Worm (Caenorhabditis elegans) whole organism, L1 larva: ENCODE data around the gene lbp-3.

ENCODE experiments used
- C04F5.9 ChIP-seq: sonication (generic microtip); optimal IDR thresholded peaks from 2 replicates; lab custom pipeline; 2016; ENCODE audit warnings: missing genetic modification characterization, missing compliant biosample characterization
- C16A3.4 ChIP-seq: fragments of 150-350 bp; optimal IDR thresholded peaks from 2 replicates; lab custom pipeline; 2014; ENCODE audit warnings: missing biosample characterization, missing genetic modification characterization
- C34B4.2 ChIP-seq: sonication (generic microtip); optimal IDR thresholded peaks from 2 replicates; lab custom pipeline; 2017; ENCODE audit warnings: mild to moderate bottlenecking, missing genetic modification characterization, missing compliant biosample characterization
- aha-1 ChIP-seq: fragments of 150-350 bp; optimal IDR thresholded peaks from 2 replicates; lab custom pipeline; 2014; ENCODE audit warnings: missing biosample characterization, missing genetic modification characterization
- blmp-1 ChIP-seq: fragments of 150-350 bp; optimal IDR thresholded peaks from 2 replicates; lab custom pipeline; 2014; ENCODE audit warnings: missing biosample characterization, missing genetic modification characterization
- ceh-8 ChIP-seq: fragments of 200-800 bp; sonication (Bioruptor generic); optimal IDR thresholded peaks from 2 replicates; lab custom pipeline; 2018; ENCODE audit warnings: mild to moderate bottlenecking, missing genetic modification characterization, moderate library complexity, missing compliant biosample characterization
- ceh-88 ChIP-seq: fragments of 200-800 bp; sonication (Bioruptor generic); IDR thresholded peaks from 2 replicates; pipeline ENCODE4 v1.3.6; 2022; ENCODE audit warnings: missing genetic modification characterization, missing compliant biosample characterization
- ceh-90 ChIP-seq: sonication (generic microtip); optimal IDR thresholded peaks from 2 replicates; lab custom pipeline; 2016; ENCODE audit warnings: missing genetic modification characterization, missing compliant biosample characterization
- egl-13 ChIP-seq: sonication (generic microtip); optimal IDR thresholded peaks from 2 replicates; lab custom pipeline; 2016; ENCODE audit warnings: missing genotype, missing genetic modification reagents, missing genetic modification characterization, missing compliant biosample characterization
- elt-2 ChIP-seq: sonication (generic microtip); optimal IDR thresholded peaks from 2 replicates; lab custom pipeline; 2016; ENCODE audit warnings: missing genetic modification characterization, mild to moderate bottlenecking, inconsistent platforms, missing compliant biosample characterization, missing genetic modification reagents
- elt-3 ChIP-seq, 6 experiments: fragments of 150-350 bp in 1 of 6; sonication (generic microtip); optimal IDR thresholded peaks; 2 replicates each; lab custom pipeline; 2017 to 2018; ENCODE audit warnings: missing biosample characterization in 6 of 6, missing genetic modification characterization in 6 of 6, inconsistent platforms in 1 of 6
- ets-5 ChIP-seq: fragments of 200-800 bp; sonication (Bioruptor generic); IDR thresholded peaks from 2 replicates; pipeline ENCODE4 v1.3.6; 2022; ENCODE audit warnings: missing genetic modification characterization, missing compliant biosample characterization
- fos-1 ChIP-seq: fragments of 150-350 bp; optimal IDR thresholded peaks from 2 replicates; lab custom pipeline; 2014; ENCODE audit warnings: missing biosample characterization, missing genetic modification characterization
- grh-1 ChIP-seq: fragments of 200-800 bp; sonication (Bioruptor generic); IDR thresholded peaks from 2 replicates; pipeline ENCODE4 v1.3.6; 2022; ENCODE audit warnings: missing genetic modification reagents, missing genetic modification characterization, missing compliant biosample characterization
- hlh-4 ChIP-seq: sonication (generic microtip); optimal IDR thresholded peaks from 2 replicates; lab custom pipeline; 2016; ENCODE audit warnings: mild to moderate bottlenecking, missing genetic modification characterization, missing compliant biosample characterization
- hpl-2 ChIP-seq: fragments of 150-350 bp; optimal IDR thresholded peaks from 2 replicates; lab custom pipeline; 2014; ENCODE audit warnings: missing biosample characterization, missing genetic modification reagents, missing genetic modification characterization
- irx-1 ChIP-seq: sonication (generic microtip); optimal IDR thresholded peaks from 2 replicates; lab custom pipeline; 2016; ENCODE audit warnings: missing genetic modification characterization, missing compliant biosample characterization
- isw-1 ChIP-seq: fragments of 200-800 bp; sonication (Bioruptor generic); IDR thresholded peaks from 2 replicates; pipeline ENCODE4 v1.3.6; 2022; ENCODE audit warnings: missing genetic modification characterization, missing compliant biosample characterization
- lir-3 ChIP-seq: sonication (generic microtip); optimal IDR thresholded peaks from 2 replicates; lab custom pipeline; 2016; ENCODE audit warnings: mild to moderate bottlenecking, missing genetic modification characterization, moderate library complexity, missing compliant biosample characterization; ENCODE audit not compliant: poor library complexity
- mef-2 ChIP-seq: fragments of 150-350 bp; optimal IDR thresholded peaks from 2 replicates; lab custom pipeline; 2014; ENCODE audit warnings: missing biosample characterization, missing genetic modification characterization
- nhr-20 ChIP-seq: sonication (generic microtip); optimal IDR thresholded peaks from 2 replicates; lab custom pipeline; 2016; ENCODE audit warnings: mild to moderate bottlenecking, missing genetic modification characterization, missing compliant biosample characterization
- nhr-84 ChIP-seq: sonication (generic microtip); optimal IDR thresholded peaks from 2 replicates; lab custom pipeline; 2017; ENCODE audit warnings: missing biosample characterization, missing genetic modification characterization
- nhr-90 ChIP-seq: sonication (generic microtip); optimal IDR thresholded peaks from 2 replicates; lab custom pipeline; 2016; ENCODE audit warnings: mild to moderate bottlenecking, missing genetic modification characterization, missing compliant biosample characterization; ENCODE audit not compliant: poor library complexity
- pag-3 ChIP-seq: sonication (generic microtip); optimal IDR thresholded peaks from 2 replicates; lab custom pipeline; 2017; ENCODE audit warnings: missing genetic modification characterization, mild to moderate bottlenecking, missing compliant biosample characterization, antibody characterized with exemption, borderline replicate concordance; ENCODE audit not compliant: insufficient read depth
- pqm-1 ChIP-seq: sonication (generic microtip); optimal IDR thresholded peaks from 3 replicates; lab custom pipeline; 2017; ENCODE audit warnings: missing biosample characterization, missing genetic modification characterization
- rnt-1 ChIP-seq: sonication (generic microtip); optimal IDR thresholded peaks from 2 replicates; lab custom pipeline; 2016; ENCODE audit warnings: mild to moderate bottlenecking, missing genetic modification characterization, moderate library complexity, missing compliant biosample characterization
- snu-23 ChIP-seq: sonication (generic microtip); optimal IDR thresholded peaks from 2 replicates; lab custom pipeline; 2016; ENCODE audit warnings: missing genetic modification characterization, missing compliant biosample characterization
- swsn-7 ChIP-seq: sonication (generic microtip); optimal IDR thresholded peaks from 2 replicates; lab custom pipeline; 2016; ENCODE audit warnings: missing genetic modification characterization, missing compliant biosample characterization
- tbx-2 ChIP-seq: sonication (generic microtip); optimal IDR thresholded peaks from 2 replicates; lab custom pipeline; 2016; ENCODE audit warnings: missing genetic modification characterization, missing compliant biosample characterization
- unc-130 ChIP-seq: fragments of 150-350 bp; optimal IDR thresholded peaks from 2 replicates; lab custom pipeline; 2017; ENCODE audit warnings: missing biosample characterization, missing genetic modification characterization, inconsistent platforms
- unc-98 ChIP-seq: fragments of 200-800 bp; sonication (Bioruptor generic); IDR thresholded peaks from 2 replicates; pipeline ENCODE4 v1.3.6; 2022; ENCODE audit warnings: missing genetic modification characterization, missing compliant biosample characterization
- zip-4 ChIP-seq: fragments of 200-800 bp; sonication (Bioruptor generic); optimal IDR thresholded peaks from 2 replicates; lab custom pipeline; 2018; ENCODE audit warnings: mild to moderate bottlenecking, missing genetic modification characterization, moderate library complexity, missing compliant biosample characterization
- ztf-11 ChIP-seq, 2 experiments: sonication (generic microtip); optimal IDR thresholded peaks; 2 replicates each; lab custom pipeline; 2016 to 2017; ENCODE audit warnings: missing genetic modification characterization in 2 of 2, missing biosample characterization in 1 of 2, missing compliant biosample characterization in 1 of 2
- ztf-4 ChIP-seq: fragments of 150-350 bp; optimal IDR thresholded peaks from 2 replicates; lab custom pipeline; 2014; ENCODE audit warnings: missing biosample characterization, missing genetic modification characterization

Gene lbp-3

DNA sequence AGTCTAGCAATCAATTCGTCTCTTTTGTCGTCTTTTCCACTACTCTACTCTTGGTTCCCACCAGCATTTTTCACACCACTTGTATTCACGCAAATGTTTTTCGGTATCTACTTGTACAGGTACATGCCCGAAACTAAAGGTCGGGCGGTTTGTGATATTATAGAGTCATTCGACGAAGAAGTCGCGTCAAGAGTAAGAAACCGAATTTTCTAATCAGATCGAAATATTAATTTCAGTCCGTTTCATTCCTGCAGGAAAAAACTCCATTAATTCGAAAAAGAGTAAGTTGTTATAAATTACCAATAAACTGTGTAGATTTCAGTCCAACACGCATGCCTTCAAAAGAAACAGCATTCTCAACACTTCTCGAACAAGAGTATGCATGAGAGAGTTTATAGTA, 34.8 kb downstream of the lbp-3 start:
- TF ChIP-seq nhr-84 (tag; lab: Kevin White, UChicago) (no peak), swsn-7 (no peak), snu-23 (GFP tag; lab: Kevin White, UChicago) (no peak), C34B4.2 (tag; lab: Kevin White, UChicago) (no peak), isw-1 (GFP tag; lab: Robert Waterston, UW) (no peak), nhr-90 (tag; lab: Kevin White, UChicago) (no peak), blmp-1 (tag; lab: Kevin White, UChicago) (no peak), C16A3.4 (tag; lab: Kevin White, UChicago) (no peak), pqm-1 (no peak), ets-5 (GFP tag; lab: Robert Waterston, UW) (no peak)

DNA sequence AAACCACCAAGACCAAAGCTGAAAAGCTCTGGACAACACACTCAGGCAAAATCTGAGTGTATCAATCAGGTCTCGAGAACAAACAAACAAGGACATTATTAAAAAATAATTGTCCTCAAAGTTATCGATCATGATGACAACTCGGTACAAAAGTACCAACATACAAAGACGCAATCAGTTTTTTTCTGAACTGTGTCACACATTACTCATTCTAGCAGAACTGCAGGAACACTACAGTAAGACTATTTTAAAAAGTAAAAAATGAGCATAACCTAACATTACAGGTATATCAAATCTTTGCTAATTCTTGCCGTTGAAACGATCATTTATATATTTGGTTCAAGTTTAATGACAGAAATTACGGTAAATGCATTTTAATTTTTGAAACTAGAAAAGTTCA, 39.0 kb downstream of the lbp-3 start, which contains the start of gene K09C4.2:
TSS of gene K09C4.2 (plus strand) at position 301 of the 400 bp plus-strand sequence.
- no peak for TF ChIP-seq blmp-1 (tag; lab: Kevin White, UChicago)
- no peak for TF ChIP-seq lir-3 (tag; lab: Kevin White, UChicago)
- TF ChIP-seq elt-3 (tag; optimal IDR thresholded peaks at IDR 0.05; lab: Kevin White, UChicago): no peak
- no peak for TF ChIP-seq swsn-7
- TF ChIP-seq C04F5.9 (tag; lab: Kevin White, UChicago): no peak
- TF ChIP-seq C16A3.4 (tag; lab: Kevin White, UChicago): no peak
- no peak for TF ChIP-seq tbx-2 (tag; lab: Kevin White, UChicago)
- TF ChIP-seq ztf-11 (tag; optimal IDR thresholded peaks at IDR 0.05; lab: Kevin White, UChicago): no peak
- no peak for TF ChIP-seq ceh-88 (GFP tag; lab: Robert Waterston, UW)
- TF ChIP-seq, all 84 proteins: peak for 0

DNA sequence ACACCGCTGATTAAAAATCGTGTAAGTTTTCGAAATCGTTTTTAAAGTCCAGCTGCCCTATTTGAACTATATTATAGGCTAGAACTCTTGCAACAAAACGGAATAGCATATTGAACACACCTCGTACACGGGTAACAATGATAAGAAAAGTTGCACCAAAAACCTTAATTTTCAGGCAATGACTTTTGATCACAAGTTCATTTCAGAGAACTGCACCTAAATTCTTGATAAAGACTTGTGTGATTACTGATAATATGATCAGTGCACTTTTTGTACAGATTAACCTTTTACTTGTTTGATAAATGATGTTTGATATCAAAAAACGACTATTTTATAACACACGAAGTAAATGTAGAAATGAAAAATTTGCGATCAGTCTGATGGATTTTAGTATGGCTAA, 40.6 kb downstream of the lbp-3 start:
- TF ChIP-seq nhr-20 (tag; lab: Kevin White, UChicago): peak; percentile 29
- TF ChIP-seq pqm-1: no peak
- peak; percentile 87 for TF ChIP-seq elt-2 (tag; lab: Kevin White, UChicago)

DNA sequence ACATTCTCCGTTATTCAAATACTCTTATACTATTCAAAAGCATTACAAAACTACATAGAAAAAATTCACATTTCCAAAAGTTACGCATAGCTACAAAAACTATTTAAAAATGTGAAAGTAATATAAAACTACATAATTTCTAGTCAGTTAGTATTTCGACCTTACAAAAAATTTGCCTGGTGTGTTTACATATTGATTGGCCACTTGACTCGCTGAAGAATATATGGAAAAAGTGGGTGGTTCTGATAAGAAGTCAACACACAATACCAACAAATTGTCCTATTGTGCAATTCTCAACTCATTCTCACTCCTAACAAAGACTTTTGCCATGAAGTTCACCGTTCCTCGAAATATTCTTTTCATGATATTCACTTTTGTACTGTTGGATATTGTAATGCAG, 41.4 kb downstream of the lbp-3 start, which contains the start of gene K09C4.1:
TSS of gene K09C4.1 (plus strand) at position 301 of the 400 bp plus-strand sequence.
- no peak for TF ChIP-seq unc-98 (GFP tag; lab: Robert Waterston, UW)
- TF ChIP-seq pag-3 (tag; lab: Kevin White, UChicago): no peak
- no peak for TF ChIP-seq ceh-8 (GFP tag; lab: Kevin White, UChicago)
- TF ChIP-seq rnt-1 (tag; lab: Kevin White, UChicago): no peak
- TF ChIP-seq ceh-88 (GFP tag; lab: Robert Waterston, UW): no peak
- TF ChIP-seq unc-130 (tag; lab: Kevin White, UChicago): no peak
- no peak for TF ChIP-seq ztf-4 (tag; lab: Kevin White, UChicago)
- no peak for TF ChIP-seq zip-4 (GFP tag; lab: Kevin White, UChicago)
- TF ChIP-seq aha-1 (tag; lab: Kevin White, UChicago): no peak
- no peak for TF ChIP-seq egl-13 (tag; lab: Kevin White, UChicago)
- no peak for TF ChIP-seq mef-2 (tag; lab: Kevin White, UChicago)
- TF ChIP-seq ztf-11 (tag; optimal IDR thresholded peaks at IDR 0.05; lab: Kevin White, UChicago): no peak
- TF ChIP-seq nhr-90 (tag; lab: Kevin White, UChicago): no peak
- TF ChIP-seq isw-1 (GFP tag; lab: Robert Waterston, UW): no peak

ce11 chrX:3300582-3300981, 43.4 kb downstream of the lbp-3 start:
- TF ChIP-seq tbx-2 (tag; lab: Kevin White, UChicago): no peak
- no peak for TF ChIP-seq fos-1 (tag; lab: Kevin White, UChicago)
- TF ChIP-seq grh-1 (GFP tag; lab: Robert Waterston, UW): no peak
- TF ChIP-seq hpl-2 (GFP tag; lab: Kevin White, UChicago): no peak
- TF ChIP-seq egl-13 (tag; lab: Kevin White, UChicago): no peak
- TF ChIP-seq hlh-4 (tag; lab: Kevin White, UChicago): no peak
- no peak for TF ChIP-seq ceh-90
- no peak for TF ChIP-seq irx-1 (tag; lab: Kevin White, UChicago)
